Fruit fly (Drosophila melanogaster) whole organism, pupa: ENCODE results near the gene eIF4E5.

Experiments used
- CG10348 ChIP-seq: fragments of 200-800 bp; sonication (Bioruptor generic); IDR thresholded peaks from 2 replicates; pipeline ENCODE4 v1.3.6; 2022; ENCODE audit warnings: missing biosample characterization, missing genetic modification characterization
- CG12605 ChIP-seq: fragments of 200-800 bp; sonication (Bioruptor generic); IDR thresholded peaks from 2 replicates; pipeline ENCODE4 v1.3.6; 2022; ENCODE audit warnings: missing biosample characterization, missing genetic modification characterization
- CG13204 ChIP-seq: fragments of 200-800 bp; sonication (Bioruptor generic); optimal IDR thresholded peaks from 2 replicates; lab custom pipeline; 2018; ENCODE audit warnings: missing biosample characterization, mild to moderate bottlenecking, missing genetic modification characterization, moderate library complexity
- CG14655 ChIP-seq: fragments of 200-800 bp; sonication (Bioruptor generic); optimal IDR thresholded peaks from 3 replicates; lab custom pipeline; 2017; ENCODE audit warnings: mild to moderate bottlenecking, missing biosample characterization, missing genetic modification reagents, missing genetic modification characterization
- CG15710 ChIP-seq: fragments of 200-800 bp; sonication (Bioruptor generic); optimal IDR thresholded peaks from 2 replicates; lab custom pipeline; 2018; ENCODE audit warnings: missing biosample characterization, mild to moderate bottlenecking, missing genetic modification characterization, moderate library complexity
- CG17806 ChIP-seq: fragments of 200-800 bp; sonication (Bioruptor generic); optimal IDR thresholded peaks from 2 replicates; lab custom pipeline; 2018; ENCODE audit warnings: missing biosample characterization, mild to moderate bottlenecking, missing genetic modification characterization, moderate library complexity
- CG32121 ChIP-seq: fragments of 200-800 bp; sonication (Bioruptor generic); IDR thresholded peaks from 2 replicates; pipeline ENCODE4 v1.3.6; 2022; ENCODE audit warnings: missing biosample characterization, missing genetic modification characterization
- CG34367 ChIP-seq: fragments of 200-800 bp; sonication (Bioruptor generic); optimal IDR thresholded peaks from 2 replicates; lab custom pipeline; 2018; ENCODE audit warnings: missing biosample characterization, mild to moderate bottlenecking, missing genetic modification characterization
- CG4496 ChIP-seq: fragments of 200-800 bp; sonication (Bioruptor generic); IDR thresholded peaks from 3 replicates; pipeline ENCODE4 v1.3.6; 2022; ENCODE audit warnings: missing biosample characterization, missing genetic modification characterization
- CG8159 ChIP-seq: fragments of 200-800 bp; sonication (Bioruptor generic); optimal IDR thresholded peaks from 3 replicates; lab custom pipeline; 2018; ENCODE audit warnings: missing biosample characterization, mild to moderate bottlenecking, missing genetic modification characterization, moderate library complexity
- CG8301 ChIP-seq: fragments of 200-800 bp; sonication (Bioruptor generic); optimal IDR thresholded peaks from 2 replicates; lab custom pipeline; 2018; ENCODE audit warnings: missing biosample characterization, mild to moderate bottlenecking, missing genetic modification characterization
- CG9948 ChIP-seq: fragments of 200-800 bp; sonication (Bioruptor generic); optimal IDR thresholded peaks from 2 replicates; lab custom pipeline; 2018; ENCODE audit warnings: missing biosample characterization, mild to moderate bottlenecking, missing genetic modification characterization, moderate library complexity
- D1 ChIP-seq: fragments of 200-800 bp; sonication (Bioruptor generic); optimal IDR thresholded peaks from 2 replicates; lab custom pipeline; 2018; ENCODE audit warnings: missing biosample characterization, mild to moderate bottlenecking, missing genetic modification characterization, moderate library complexity
- EcR ChIP-seq: fragments of 200-800 bp; sonication (Bioruptor generic); optimal IDR thresholded peaks from 3 replicates; lab custom pipeline; 2019; ENCODE audit warnings: missing biosample characterization, missing genetic modification characterization, mild to moderate bottlenecking, moderate library complexity, missing genetic modification reagents
- Ets98B ChIP-seq: fragments of 200-800 bp; sonication (Bioruptor generic); IDR thresholded peaks from 2 replicates; pipeline ENCODE4 v1.3.6; 2022; ENCODE audit warnings: missing biosample characterization, missing genetic modification characterization
- Pif1A ChIP-seq: fragments of 200-800 bp; sonication (Bioruptor generic); optimal IDR thresholded peaks from 3 replicates; lab custom pipeline; 2016; ENCODE audit warnings: missing biosample characterization, missing genetic modification characterization
- Pif1B ChIP-seq: fragments of 200-800 bp; sonication (Bioruptor generic); optimal IDR thresholded peaks from 3 replicates; lab custom pipeline; 2016; ENCODE audit warnings: missing biosample characterization, missing genetic modification characterization
- Snoo ChIP-seq: fragments of 200-800 bp; sonication (Bioruptor generic); optimal IDR thresholded peaks from 3 replicates; lab custom pipeline; 2017; ENCODE audit warnings: missing biosample characterization, mild to moderate bottlenecking, missing genetic modification characterization, inconsistent platforms
- fd96Ca ChIP-seq: fragments of 200-800 bp; sonication (Bioruptor generic); IDR thresholded peaks from 3 replicates; pipeline ENCODE4 v1.3.6; 2022; ENCODE audit warnings: missing biosample characterization, missing genetic modification characterization
- gl ChIP-seq: fragments of 200-800 bp; sonication (Bioruptor generic); optimal IDR thresholded peaks from 2 replicates; lab custom pipeline; 2018; ENCODE audit warnings: missing biosample characterization, mild to moderate bottlenecking, missing genetic modification characterization
- rn ChIP-seq: fragments of 200-800 bp; sonication (Bioruptor generic); IDR thresholded peaks from 2 replicates; pipeline ENCODE4 v1.3.6; 2022; ENCODE audit warnings: missing biosample characterization, missing genetic modification characterization

The eIF4E5 gene

DNA sequence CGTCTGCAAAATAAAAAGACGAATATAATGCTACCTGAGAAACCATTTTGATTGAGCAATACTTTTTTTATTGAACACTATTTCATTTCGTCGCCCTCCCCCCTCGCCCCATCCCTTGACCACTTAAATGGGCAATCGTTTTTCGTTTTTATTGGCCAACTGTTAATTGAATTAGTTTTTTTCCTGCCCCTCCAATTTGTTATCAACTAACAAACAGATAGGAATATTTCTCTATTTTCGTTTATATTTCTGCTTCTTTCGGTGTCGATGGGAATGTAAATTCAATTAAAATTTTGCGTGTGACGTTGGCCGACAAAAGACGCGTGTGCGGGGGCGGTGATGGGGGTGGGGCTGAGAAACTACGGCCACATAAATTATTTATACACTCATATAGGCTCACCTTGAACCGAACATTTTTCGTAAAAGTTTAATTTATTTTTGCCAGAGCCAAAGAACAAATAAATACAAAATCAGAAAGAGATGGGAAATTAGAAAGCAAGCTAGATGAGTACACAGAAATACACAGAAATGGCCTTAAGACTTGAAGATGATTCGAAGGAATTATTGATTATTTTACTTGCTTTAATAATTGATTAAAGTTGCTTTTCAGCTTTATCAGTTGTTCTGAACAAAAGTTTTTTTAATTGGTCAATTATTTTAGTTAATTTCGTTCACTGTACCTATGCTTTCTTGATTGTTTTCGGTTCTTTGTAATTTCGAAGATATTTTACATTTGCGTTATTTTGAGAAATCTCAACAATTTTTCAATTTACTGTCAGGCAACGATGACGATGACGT, 33.8 kb upstream of the eIF4E5 start:
- TF ChIP-seq gl (tag; lab: Kevin White, UChicago) (no peak), CG8159 (tag; lab: Kevin White, UChicago) (no peak), CG12605 (GFP tag; lab: Robert Waterston, UW) (no peak), D1 (tag; lab: Kevin White, UChicago) (no peak), CG9948 (tag; lab: Kevin White, UChicago) (no peak), CG4496 (GFP tag; lab: Robert Waterston, UW) (no peak), Snoo (tag; lab: Kevin White, UChicago) (no peak), Pif1A (GFP tag; lab: Kevin White, UChicago) (no peak), Pif1B (GFP tag; lab: Kevin White, UChicago) (no peak), CG10348 (GFP tag; lab: Robert Waterston, UW) (no peak), CG13204 (GFP tag; lab: Kevin White, UChicago) (no peak), CG15710 (tag; lab: Kevin White, UChicago) (no peak), rn (GFP tag; lab: Robert Waterston, UW) (no peak)

DNA sequence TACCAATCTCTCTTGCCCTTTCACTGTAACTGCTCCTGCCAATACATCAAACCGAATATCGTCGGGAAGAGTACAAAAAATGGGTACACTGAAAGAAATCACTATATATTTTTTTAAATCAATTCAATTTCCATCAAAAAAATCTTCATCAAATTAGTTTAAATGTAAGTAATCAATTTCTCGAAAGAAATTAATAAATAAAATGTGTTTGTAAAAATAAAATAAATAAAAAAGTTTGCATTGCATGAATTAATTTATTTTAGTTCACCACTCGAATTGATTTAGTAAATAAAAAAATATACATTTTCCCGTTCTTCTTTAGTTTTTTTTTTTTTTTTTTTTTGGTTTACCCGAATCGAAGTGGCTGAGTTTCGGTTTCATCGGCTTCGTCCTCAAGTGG, 32.9 kb upstream of the eIF4E5 start:
- TF ChIP-seq EcR (GFP tag; lab: Kevin White, UChicago) (no peak), CG4496 (GFP tag; lab: Robert Waterston, UW) (no peak), CG8301 (no peak), gl (tag; lab: Kevin White, UChicago) (no peak), CG15710 (tag; lab: Kevin White, UChicago) (no peak), Pif1A (GFP tag; lab: Kevin White, UChicago) (no peak), CG12605 (GFP tag; lab: Robert Waterston, UW) (no peak), CG9948 (tag; lab: Kevin White, UChicago) (peak; percentile 53), CG14655 (no peak), CG10348 (GFP tag; lab: Robert Waterston, UW) (no peak), Snoo (tag; lab: Kevin White, UChicago) (no peak), fd96Ca (GFP tag; lab: Robert Waterston, UW) (no peak), Ets98B (GFP tag; lab: Robert Waterston, UW) (no peak), CG32121 (GFP tag; lab: Robert Waterston, UW) (no peak), D1 (tag; lab: Kevin White, UChicago) (peak; percentile 9), CG34367 (tag; lab: Kevin White, UChicago) (no peak), CG8159 (tag; lab: Kevin White, UChicago) (peak; percentile 64), Pif1B (GFP tag; lab: Kevin White, UChicago) (no peak), rn (GFP tag; lab: Robert Waterston, UW) (no peak), CG13204 (GFP tag; lab: Kevin White, UChicago) (no peak), CG17806 (tag; lab: Kevin White, UChicago) (no peak)

DNA sequence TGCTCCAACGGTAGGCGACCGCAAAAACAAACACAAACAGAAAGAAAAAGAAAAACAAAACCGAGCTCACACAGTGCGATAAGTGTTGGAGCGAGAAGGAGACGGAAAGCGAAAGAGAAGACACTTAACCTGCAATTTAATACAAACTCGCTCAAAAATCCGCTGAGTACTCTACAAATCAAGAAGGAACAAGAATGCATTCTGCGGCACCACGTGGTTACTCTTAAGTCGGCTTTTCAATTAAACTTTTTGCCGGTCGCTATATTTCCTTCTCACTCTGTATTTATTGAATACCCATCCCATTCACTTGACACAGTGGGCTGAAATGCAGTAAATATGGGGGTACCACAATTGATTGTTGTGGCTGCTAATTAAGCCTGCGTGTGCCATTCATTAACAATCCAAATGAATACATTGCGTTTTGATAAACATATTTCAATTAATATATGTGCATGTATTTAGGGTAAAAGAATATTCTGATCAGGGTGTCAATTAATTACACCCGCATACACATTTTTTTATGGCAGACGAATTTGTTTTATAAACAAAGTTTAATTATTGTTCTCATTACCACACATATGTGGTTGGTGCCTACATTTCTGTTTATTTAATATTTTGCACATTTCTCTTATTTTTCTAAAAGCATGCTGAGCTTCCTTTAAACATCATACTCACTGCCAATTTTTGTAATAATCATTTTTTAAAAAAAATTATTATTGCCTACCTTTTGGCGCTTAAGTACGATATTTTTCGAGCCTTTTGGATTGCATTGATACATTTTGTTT, 32.2 kb upstream of the eIF4E5 start:
- peak; percentile 28; the same call in 1 of the 2 replicates for TF ChIP-seq Ets98B (GFP tag; lab: Robert Waterston, UW)
- TF ChIP-seq CG9948 (tag; lab: Kevin White, UChicago) = no peak
- 0 out of 2 replicates have a peak, but pooled peaks have one; percentile 7 for TF ChIP-seq CG32121 (GFP tag; lab: Robert Waterston, UW)
- peak; percentile 19 for TF ChIP-seq Pif1A (GFP tag; lab: Kevin White, UChicago)
- TF ChIP-seq CG14655 = peak; percentile 16
- peak; percentile 49; the same call in 1 of the 3 replicates for TF ChIP-seq fd96Ca (GFP tag; lab: Robert Waterston, UW)
- peak; percentile 59 for TF ChIP-seq EcR (GFP tag; lab: Kevin White, UChicago)
- TF ChIP-seq CG17806 (tag; lab: Kevin White, UChicago) = peak; percentile 13
- no peak for TF ChIP-seq CG8301
- TF ChIP-seq gl (tag; lab: Kevin White, UChicago) = peak; percentile 21
- peak; percentile 32 for TF ChIP-seq CG8159 (tag; lab: Kevin White, UChicago)
- TF ChIP-seq rn (GFP tag; lab: Robert Waterston, UW) = no peak

DNA sequence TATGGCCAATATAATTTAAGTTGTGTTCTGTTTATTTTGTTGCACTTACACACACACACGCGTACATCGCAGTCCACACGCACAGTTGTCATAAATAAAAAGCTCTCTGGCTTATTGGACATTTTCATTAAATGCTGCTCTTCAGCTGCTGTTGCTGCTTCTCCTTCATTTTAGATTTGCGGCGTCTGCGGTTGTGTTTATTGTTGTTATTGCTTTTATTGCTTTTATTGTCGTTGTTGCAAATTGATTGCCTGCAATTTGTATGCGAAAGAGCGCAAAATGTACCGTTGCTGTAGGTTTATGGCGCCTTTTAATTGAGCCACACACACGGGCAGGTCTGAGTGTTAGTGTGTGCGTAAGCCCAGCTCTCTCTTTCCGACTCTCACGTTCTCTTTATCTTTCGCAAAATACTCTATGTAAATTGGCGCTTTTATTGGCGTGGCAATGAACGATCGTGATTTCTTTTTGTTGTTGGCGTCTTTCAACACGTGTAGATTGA, 31.4 kb upstream of the eIF4E5 start:
- no peak for TF ChIP-seq CG12605 (GFP tag; lab: Robert Waterston, UW)
- TF ChIP-seq CG17806 (tag; lab: Kevin White, UChicago) = no peak
- TF ChIP-seq CG8301 = no peak
- TF ChIP-seq CG10348 (GFP tag; lab: Robert Waterston, UW) = no peak
- TF ChIP-seq CG14655 = no peak
- TF ChIP-seq EcR (GFP tag; lab: Kevin White, UChicago) = no peak
- TF ChIP-seq CG4496 (GFP tag; lab: Robert Waterston, UW) = no peak
- no peak for TF ChIP-seq Pif1B (GFP tag; lab: Kevin White, UChicago)
- no peak for TF ChIP-seq gl (tag; lab: Kevin White, UChicago)
- TF ChIP-seq D1 (tag; lab: Kevin White, UChicago) = no peak
- no peak for TF ChIP-seq CG13204 (GFP tag; lab: Kevin White, UChicago)
- TF ChIP-seq, all 21 proteins: peak for 0
